Worm (Caenorhabditis elegans): Measurements from ENCODE around the gene fic-1.

DNA sequence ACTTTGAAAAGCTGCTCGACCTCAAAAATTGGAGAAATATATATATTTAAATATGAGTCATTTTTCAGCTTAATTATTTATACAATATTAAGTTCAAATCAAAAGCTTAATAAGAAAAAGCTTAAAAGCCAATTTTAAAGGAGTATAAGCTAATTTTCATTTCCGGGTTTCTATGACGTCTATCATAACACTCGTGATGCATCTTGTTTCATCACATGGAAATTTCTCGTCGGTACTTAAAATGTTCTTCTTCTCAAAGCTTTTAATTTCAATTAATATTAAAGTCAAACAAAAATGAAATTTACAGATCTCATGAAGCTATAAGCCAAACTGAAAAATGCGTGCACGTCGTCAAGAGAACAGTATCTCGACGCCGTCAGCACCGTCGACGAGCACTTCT is 17.5 kb upstream of the fic-1 start, which contains the start of gene rbr-2:
- TF ChIP-seq elt-3 (tag; optimal IDR thresholded peaks at IDR 0.05) = no peak
- no peak for TF ChIP-seq unc-62 (GFP tag; optimal IDR thresholded peaks at IDR 0.05)
- no peak for TF ChIP-seq lsy-2 (tag; optimal IDR thresholded peaks at IDR 0.05)
- no peak for TF ChIP-seq nhr-237 (tag; optimal IDR thresholded peaks at IDR 0.05)
- TF ChIP-seq sem-2 (GFP tag; optimal IDR thresholded peaks at IDR 0.05) = no peak
- TF ChIP-seq ceh-83 (GFP tag; optimal IDR thresholded peaks at IDR 0.05) = no peak
- TF ChIP-seq ztf-11 (tag; optimal IDR thresholded peaks at IDR 0.05) = no peak
